Fruit fly (Drosophila melanogaster) whole organism, pupa: Measurements from ENCODE around the gene CG43373.

Experiments
- CG10348 ChIP-seq: fragments of 200-800 bp; sonication (Bioruptor generic); IDR thresholded peaks from 2 replicates; pipeline ENCODE4 v1.3.6; 2022; ENCODE audit warnings: missing biosample characterization, missing genetic modification characterization
- CG13204 ChIP-seq: fragments of 200-800 bp; sonication (Bioruptor generic); optimal IDR thresholded peaks from 2 replicates; lab custom pipeline; 2018; ENCODE audit warnings: missing biosample characterization, mild to moderate bottlenecking, missing genetic modification characterization, moderate library complexity
- CG14655 ChIP-seq: fragments of 200-800 bp; sonication (Bioruptor generic); optimal IDR thresholded peaks from 3 replicates; lab custom pipeline; 2017; ENCODE audit warnings: mild to moderate bottlenecking, missing biosample characterization, missing genetic modification reagents, missing genetic modification characterization
- EcR ChIP-seq: fragments of 200-800 bp; sonication (Bioruptor generic); optimal IDR thresholded peaks from 3 replicates; lab custom pipeline; 2019; ENCODE audit warnings: missing biosample characterization, missing genetic modification characterization, mild to moderate bottlenecking, moderate library complexity, missing genetic modification reagents
- Pif1A ChIP-seq: fragments of 200-800 bp; sonication (Bioruptor generic); optimal IDR thresholded peaks from 3 replicates; lab custom pipeline; 2016; ENCODE audit warnings: missing biosample characterization, missing genetic modification characterization
- Pif1B ChIP-seq: fragments of 200-800 bp; sonication (Bioruptor generic); optimal IDR thresholded peaks from 3 replicates; lab custom pipeline; 2016; ENCODE audit warnings: missing biosample characterization, missing genetic modification characterization
- fd96Ca ChIP-seq: fragments of 200-800 bp; sonication (Bioruptor generic); IDR thresholded peaks from 3 replicates; pipeline ENCODE4 v1.3.6; 2022; ENCODE audit warnings: missing biosample characterization, missing genetic modification characterization

DNA sequence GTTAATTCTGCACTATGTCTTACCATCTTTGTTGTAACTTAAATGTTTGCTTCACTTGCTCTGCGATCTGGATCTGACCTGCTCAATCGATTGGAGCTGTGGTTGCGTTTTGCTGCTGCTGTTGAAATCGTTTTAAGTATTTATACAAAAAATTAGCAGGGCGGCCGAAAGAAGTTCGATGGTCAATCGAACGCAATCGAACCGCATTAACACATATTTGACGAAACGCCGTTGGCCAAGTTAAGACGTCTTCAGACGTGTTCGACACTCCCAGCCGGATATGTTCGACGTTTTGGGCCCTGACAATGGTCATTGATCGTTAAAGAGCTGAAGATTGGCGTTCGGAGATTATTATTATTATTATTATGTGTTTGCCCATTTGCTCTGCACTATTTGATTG, 2.3 kb upstream of the CG43373 start, which contains the start of gene CG13033:
- TF ChIP-seq CG10348 (GFP tag; lab: Robert Waterston, UW) (no peak), CG13204 (GFP tag; lab: Kevin White, UChicago) (no peak), fd96Ca (GFP tag; lab: Robert Waterston, UW) (no peak), CG14655 (GFP tag; lab: Kevin White, UChicago) (no peak), Pif1B (no peak), Pif1A (GFP tag; lab: Kevin White, UChicago) (no peak), EcR (GFP tag; lab: Kevin White, UChicago) (no peak)
